Worm (Caenorhabditis elegans) whole organism, late embryonic: Measurements from ENCODE around the gene Y40H7A.4.

Experiments used
- Y22D7AL.16 ChIP-seq: sonication (generic microtip); optimal IDR thresholded peaks from 2 replicates; lab custom pipeline; 2016; ENCODE audit warnings: missing genetic modification characterization, missing compliant biosample characterization
- hlh-30 ChIP-seq: sonication (generic microtip); optimal IDR thresholded peaks from 2 replicates; lab custom pipeline; 2017; ENCODE audit warnings: antibody characterized with exemption, missing genetic modification characterization, missing compliant biosample characterization; ENCODE audit not compliant: insufficient read depth
- tbx-7 ChIP-seq: sonication (generic microtip); optimal IDR thresholded peaks from 2 replicates; lab custom pipeline; 2016; ENCODE audit warnings: missing genotype, missing genetic modification characterization, missing compliant biosample characterization

DNA sequence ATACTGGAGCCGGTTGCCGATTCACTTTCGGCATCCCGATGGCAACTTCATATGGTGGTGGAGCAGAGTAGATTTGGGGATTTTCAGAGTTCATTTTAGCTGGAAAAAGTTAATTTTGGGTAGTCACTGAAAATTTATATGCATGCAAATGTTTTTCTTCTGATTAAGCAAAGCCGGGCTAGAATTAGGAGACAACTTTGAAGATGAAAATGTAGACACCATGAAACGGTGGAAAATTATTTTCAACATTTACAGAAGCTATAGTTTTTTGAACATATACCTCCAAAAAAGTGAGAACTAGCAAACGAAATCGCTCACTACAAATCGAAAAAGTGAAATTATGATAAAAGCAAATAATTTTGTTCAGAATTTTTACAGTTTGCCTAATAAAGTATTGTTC, 44.9 kb upstream of the Y40H7A.4 start, which contains the start of gene Y40H7A.11:
- TF ChIP-seq tbx-7 (tag; lab: Kevin White, UChicago) (no peak), hlh-30 (no peak), Y22D7AL.16 (tag; lab: Kevin White, UChicago) (no peak)
